Worm (Caenorhabditis elegans): ENCODE data around the gene rbf-1.

The rbf-1 gene

DNA sequence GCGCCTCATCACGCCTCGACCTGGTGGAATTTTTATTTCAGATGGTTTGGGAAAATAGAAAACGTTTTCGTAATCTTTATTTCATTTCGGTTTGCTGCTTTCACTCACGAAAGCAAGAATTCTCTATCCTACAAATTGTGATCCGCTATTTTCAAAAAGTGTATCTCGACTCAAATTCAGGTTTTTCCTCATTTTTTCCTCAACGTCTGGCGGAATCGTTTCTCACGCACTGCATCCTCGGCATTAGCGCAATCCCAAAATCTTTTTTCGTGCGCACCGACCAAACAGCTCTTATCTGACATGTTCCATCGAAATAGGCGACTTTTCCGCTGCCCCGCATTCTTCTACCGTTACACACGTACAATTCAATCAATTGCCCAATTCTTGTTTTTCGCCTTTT is 42.7 kb downstream of the rbf-1 start, which contains the start of gene F37A4.3:
TSS of gene F37A4.3 (plus strand) at position 301 of the 400 bp plus-strand sequence.
- TF ChIP-seq cog-1 (tag; optimal IDR thresholded peaks at IDR 0.05) (no peak), ztf-23 (GFP tag; IDR thresholded peaks at IDR 0.05) (no peak), ref-1 (GFP tag; conservative IDR thresholded peaks at IDR 0.05) (no peak), tab-1 (GFP tag; IDR thresholded peaks at IDR 0.05) (no peak), klf-2 (GFP tag; conservative IDR thresholded peaks at IDR 0.05) (no peak), flt-1 (GFP tag; IDR thresholded peaks at IDR 0.05) (no peak), ztf-29 (GFP tag; IDR thresholded peaks at IDR 0.05) (no peak), T22C8.4 (GFP tag; IDR thresholded peaks at IDR 0.05) (no peak), med-1 (GFP tag; optimal IDR thresholded peaks at IDR 0.05; ENCODE audit: insufficient read depth) (no peak)

ce11 chrIII:6722208-6722679 is 46.7 kb downstream of the rbf-1 start, which contains the start of the genes bath-41 and F37A4.2:
TSS of gene bath-41 (minus strand) at chrIII:6722258.
TSS of gene F37A4.2 (plus strand) at chrIII:6722454.
- TF ChIP-seq med-1 (GFP tag; optimal IDR thresholded peaks at IDR 0.05; ENCODE audit: insufficient read depth) (no peak), ztf-29 (GFP tag; IDR thresholded peaks at IDR 0.05) (no peak), tab-1 (GFP tag; IDR thresholded peaks at IDR 0.05) (no peak), ref-1 (GFP tag; conservative IDR thresholded peaks at IDR 0.05) (no peak), ztf-23 (GFP tag; IDR thresholded peaks at IDR 0.05) (no peak), cog-1 (tag; optimal IDR thresholded peaks at IDR 0.05) (no peak), T22C8.4 (GFP tag; IDR thresholded peaks at IDR 0.05) (no peak), flt-1 (GFP tag; IDR thresholded peaks at IDR 0.05) (no peak), klf-2 (GFP tag; conservative IDR thresholded peaks at IDR 0.05) (no peak)

DNA sequence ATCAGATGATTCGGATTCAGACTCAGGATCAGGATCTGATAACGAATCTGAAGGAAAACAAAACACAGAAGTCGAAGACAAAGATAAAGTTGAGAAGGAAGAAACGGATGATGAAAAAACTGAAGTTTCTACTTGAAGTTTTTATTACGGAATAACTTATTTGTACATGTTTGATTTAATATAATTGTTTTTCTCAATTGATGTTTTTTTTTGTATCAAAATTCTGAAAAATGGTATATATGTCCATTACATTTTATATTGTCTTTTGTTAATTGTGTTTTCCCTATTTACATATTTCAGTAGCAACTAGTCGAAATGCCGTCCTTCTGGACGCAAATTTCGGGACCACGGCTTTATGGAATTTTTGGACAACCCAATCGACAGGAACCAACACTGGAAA is 47.5 kb downstream of the rbf-1 start, which contains the start of gene F37A4.1:
TSS of gene F37A4.1 (plus strand) at position 301 of the 400 bp plus-strand sequence.
- TF ChIP-seq ref-1 (GFP tag; conservative IDR thresholded peaks at IDR 0.05) (no peak), ztf-23 (GFP tag; IDR thresholded peaks at IDR 0.05) (no peak), med-1 (GFP tag; optimal IDR thresholded peaks at IDR 0.05; ENCODE audit: insufficient read depth) (no peak), flt-1 (GFP tag; IDR thresholded peaks at IDR 0.05) (no peak), cog-1 (tag; optimal IDR thresholded peaks at IDR 0.05) (no peak), T22C8.4 (GFP tag; IDR thresholded peaks at IDR 0.05) (no peak), ztf-29 (GFP tag; IDR thresholded peaks at IDR 0.05) (no peak), tab-1 (GFP tag; IDR thresholded peaks at IDR 0.05) (no peak), klf-2 (GFP tag; conservative IDR thresholded peaks at IDR 0.05) (no peak)

ce11 chrIII:6725489-6725888 is 49.9 kb downstream of the rbf-1 start, which contains the start of gene wdr-4:
TSS of gene wdr-4 (plus strand) at chrIII:6725789.
- TF ChIP-seq klf-2 (GFP tag; conservative IDR thresholded peaks at IDR 0.05): no peak
- no peak for TF ChIP-seq ztf-29 (GFP tag; IDR thresholded peaks at IDR 0.05)
- TF ChIP-seq cog-1 (tag; optimal IDR thresholded peaks at IDR 0.05): no peak
- no peak for TF ChIP-seq ztf-23 (GFP tag; IDR thresholded peaks at IDR 0.05)
- no peak for TF ChIP-seq ref-1 (GFP tag; conservative IDR thresholded peaks at IDR 0.05)
- no peak for TF ChIP-seq flt-1 (GFP tag; IDR thresholded peaks at IDR 0.05)
- no peak for TF ChIP-seq tab-1 (GFP tag; IDR thresholded peaks at IDR 0.05)
- TF ChIP-seq T22C8.4 (GFP tag; IDR thresholded peaks at IDR 0.05): no peak
- no peak for TF ChIP-seq med-1 (GFP tag; optimal IDR thresholded peaks at IDR 0.05; ENCODE audit: insufficient read depth)

DNA sequence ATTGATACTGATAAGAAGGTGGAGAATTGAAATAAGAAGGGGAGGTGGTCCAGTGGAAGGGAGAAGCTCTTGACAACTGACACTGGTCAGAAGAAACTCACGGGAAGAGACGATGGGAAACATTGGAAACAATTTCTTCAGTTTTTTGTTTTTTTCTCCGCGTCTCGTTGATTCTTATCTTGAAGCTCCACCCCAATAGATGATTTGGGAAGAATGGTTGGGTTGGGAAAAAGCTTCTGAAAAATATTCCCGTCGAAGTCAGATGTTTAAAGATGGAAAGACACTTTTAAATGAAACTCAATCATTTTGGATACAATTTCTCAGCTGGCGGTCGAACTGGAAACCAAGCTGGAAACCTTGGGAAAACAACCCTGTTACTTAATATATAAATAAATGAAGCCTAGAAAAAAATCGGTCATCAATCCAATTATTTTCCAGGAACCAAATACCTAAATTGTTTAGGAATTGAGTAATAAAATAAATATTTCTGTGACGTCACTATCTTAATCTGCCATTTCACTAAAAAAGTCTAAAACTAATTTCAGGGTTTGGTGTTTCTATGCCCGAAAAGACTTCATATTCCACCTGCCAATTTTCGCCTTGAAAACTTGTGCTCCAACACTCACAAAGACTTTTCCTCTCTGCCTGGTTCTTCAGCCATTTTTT is 54.8 kb downstream of the rbf-1 start, which contains the start of the genes Y102E9.5 and odr-4:
TSS of gene Y102E9.5 (minus strand) at position 101 of the 666 bp plus-strand sequence.
TSS of gene odr-4 (plus strand) at position 616 of the 666 bp plus-strand sequence.
- TF ChIP-seq tab-1 (GFP tag; IDR thresholded peaks at IDR 0.05) (no peak), T22C8.4 (GFP tag; IDR thresholded peaks at IDR 0.05) (no peak), med-1 (GFP tag; optimal IDR thresholded peaks at IDR 0.05; ENCODE audit: insufficient read depth) (no peak), ztf-23 (GFP tag; IDR thresholded peaks at IDR 0.05) (no peak)

DNA sequence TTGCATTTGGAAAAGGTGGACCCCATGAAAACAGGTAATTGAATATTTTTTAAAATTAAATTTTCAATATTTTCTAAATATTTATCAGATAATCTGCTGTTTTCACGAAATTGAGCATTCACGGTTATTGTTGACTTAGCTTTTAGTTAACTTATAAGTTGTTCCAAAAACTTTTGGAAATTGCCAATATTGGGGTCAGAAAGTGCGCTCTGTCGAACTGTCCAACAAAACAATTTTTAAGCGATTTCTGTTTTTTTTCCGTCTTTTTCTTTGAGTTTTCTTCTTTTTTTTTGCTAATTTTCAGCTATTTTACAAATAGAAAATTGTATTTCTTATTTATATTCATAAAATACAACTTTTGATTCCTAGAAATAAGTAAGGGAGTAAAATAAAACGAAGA is 55.7 kb downstream of the rbf-1 start:
- no peak for TF ChIP-seq flt-1 (GFP tag; IDR thresholded peaks at IDR 0.05)
- no peak for TF ChIP-seq ztf-23 (GFP tag; IDR thresholded peaks at IDR 0.05)
- TF ChIP-seq T22C8.4 (GFP tag; IDR thresholded peaks at IDR 0.05): no peak
- TF ChIP-seq med-1 (GFP tag; optimal IDR thresholded peaks at IDR 0.05; ENCODE audit: insufficient read depth): no peak
- TF ChIP-seq cog-1 (tag; optimal IDR thresholded peaks at IDR 0.05): no peak
- TF ChIP-seq tab-1 (GFP tag; IDR thresholded peaks at IDR 0.05): no peak
- TF ChIP-seq ref-1 (GFP tag; conservative IDR thresholded peaks at IDR 0.05): no peak
- TF ChIP-seq klf-2 (GFP tag; conservative IDR thresholded peaks at IDR 0.05): no peak

DNA sequence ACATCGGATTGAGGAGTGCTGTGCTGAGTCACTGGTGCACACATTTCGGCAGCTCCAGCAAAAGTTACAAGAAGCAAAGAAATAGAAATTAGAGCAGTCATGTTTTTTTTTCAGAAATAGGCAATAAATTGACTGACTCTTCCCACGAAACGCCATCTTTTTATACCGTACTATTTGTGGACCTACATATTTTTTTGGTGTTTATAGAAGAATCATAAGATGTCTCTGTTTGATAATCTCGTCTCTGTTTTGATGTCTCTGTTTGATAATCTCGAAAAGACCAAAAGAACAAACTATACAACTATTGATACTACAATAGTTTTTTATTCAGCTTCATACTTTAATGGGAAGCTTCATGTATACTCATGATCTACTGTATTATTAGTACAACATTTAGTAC is 58.9 kb downstream of the rbf-1 start, which contains the start of gene Y102E9.3:
TSS of gene Y102E9.3 (minus strand) at position 101 of the 400 bp plus-strand sequence.
- no peak for TF ChIP-seq cog-1 (tag; optimal IDR thresholded peaks at IDR 0.05)

ce11 chrIII:6736566-6736965 is 61.0 kb downstream of the rbf-1 start, which contains the start of gene Y102E9.6:
TSS of gene Y102E9.6 (minus strand) at chrIII:6736666.
- TF ChIP-seq klf-2 (GFP tag; conservative IDR thresholded peaks at IDR 0.05): no peak

DNA sequence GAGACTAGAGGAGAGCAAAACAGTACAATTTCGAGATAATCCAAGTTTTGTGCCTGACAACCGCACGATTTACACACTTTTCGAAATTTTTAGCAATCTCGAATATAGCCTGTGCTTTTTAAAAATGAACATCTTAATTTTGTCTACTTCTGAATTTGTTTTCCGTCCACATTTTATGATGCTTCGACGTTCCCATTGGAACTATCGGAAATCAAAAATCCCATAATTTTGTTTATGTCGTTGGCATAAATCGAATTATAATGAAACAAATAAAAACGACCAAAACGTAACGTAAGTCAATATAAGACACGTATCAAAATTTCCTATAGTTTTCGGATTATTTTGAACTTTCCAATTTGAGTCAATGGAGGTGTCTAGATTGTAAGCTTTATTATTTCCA is 61.4 kb downstream of the rbf-1 start, which contains the start of gene K07E12.2:
TSS of gene K07E12.2 (plus strand) at position 301 of the 400 bp plus-strand sequence.
- TF ChIP-seq ztf-29 (GFP tag; IDR thresholded peaks at IDR 0.05) (no peak), ztf-23 (GFP tag; IDR thresholded peaks at IDR 0.05) (no peak), ref-1 (GFP tag; conservative IDR thresholded peaks at IDR 0.05) (no peak), T22C8.4 (GFP tag; IDR thresholded peaks at IDR 0.05) (no peak), flt-1 (GFP tag; IDR thresholded peaks at IDR 0.05) (no peak), cog-1 (tag; optimal IDR thresholded peaks at IDR 0.05) (no peak), klf-2 (GFP tag; conservative IDR thresholded peaks at IDR 0.05) (no peak), med-1 (GFP tag; optimal IDR thresholded peaks at IDR 0.05; ENCODE audit: insufficient read depth) (no peak), tab-1 (GFP tag; IDR thresholded peaks at IDR 0.05) (no peak)

- TF ChIP-seq T22C8.4 (GFP tag; IDR thresholded peaks at IDR 0.05): no peak
- no peak for TF ChIP-seq cog-1 (tag; optimal IDR thresholded peaks at IDR 0.05)
- TF ChIP-seq ztf-29 (GFP tag; IDR thresholded peaks at IDR 0.05): no peak
- TF ChIP-seq ztf-23 (GFP tag; IDR thresholded peaks at IDR 0.05): no peak
- no peak for TF ChIP-seq med-1 (GFP tag; optimal IDR thresholded peaks at IDR 0.05; ENCODE audit: insufficient read depth)
- TF ChIP-seq tab-1 (GFP tag; IDR thresholded peaks at IDR 0.05): no peak
- no peak for TF ChIP-seq klf-2 (GFP tag; conservative IDR thresholded peaks at IDR 0.05)
- TF ChIP-seq flt-1 (GFP tag; IDR thresholded peaks at IDR 0.05): no peak
- TF ChIP-seq ref-1 (GFP tag; conservative IDR thresholded peaks at IDR 0.05): no peak
Measured at ce11 chrIII:6740072-6740471, 64.5 kb downstream of the rbf-1 start.
